Fruit fly (Drosophila melanogaster): ENCODE data around the gene Kdm2.

The Kdm2 gene

dm6 chr3R:9069874-9070273, 17.6 kb downstream of the Kdm2 start:
- no peak for TF ChIP-seq CG17801 (GFP tag; optimal IDR thresholded peaks at IDR 0.05; ENCODE audit: partially characterized antibody)

- no peak for TF ChIP-seq CG17801 (GFP tag; optimal IDR thresholded peaks at IDR 0.05; ENCODE audit: partially characterized antibody)
Observed at dm6 chr3R:9074934-9075333, 22.6 kb downstream of the Kdm2 start.

- no peak for TF ChIP-seq CG17801 (GFP tag; optimal IDR thresholded peaks at IDR 0.05; ENCODE audit: partially characterized antibody)
Observed at dm6 chr3R:9079638-9080037, 27.3 kb downstream of the Kdm2 start.

dm6 chr3R:9082332-9082731, 30.0 kb downstream of the Kdm2 start:
- no peak for TF ChIP-seq CG17801 (GFP tag; optimal IDR thresholded peaks at IDR 0.05; ENCODE audit: partially characterized antibody)

- no peak for TF ChIP-seq CG17801 (GFP tag; optimal IDR thresholded peaks at IDR 0.05; ENCODE audit: partially characterized antibody)
Observed at dm6 chr3R:9083379-9083778, 31.1 kb downstream of the Kdm2 start.

- no peak for TF ChIP-seq CG17801 (GFP tag; optimal IDR thresholded peaks at IDR 0.05; ENCODE audit: partially characterized antibody)
Observed at dm6 chr3R:9085306-9085705, 33.0 kb downstream of the Kdm2 start.

- no peak for TF ChIP-seq CG17801 (GFP tag; optimal IDR thresholded peaks at IDR 0.05; ENCODE audit: partially characterized antibody)
Observed at dm6 chr3R:9090303-9090702, 38.0 kb downstream of the Kdm2 start.

- TF ChIP-seq CG17801 (GFP tag; optimal IDR thresholded peaks at IDR 0.05; ENCODE audit: partially characterized antibody), result no peak
Observed at dm6 chr3R:9104807-9105206, 52.5 kb downstream of the Kdm2 start.
